Fruit fly (Drosophila melanogaster) Kc167 (cell line): ENCODE results near the gene Spn28Dc.

ENCODE experiments used
- Myc ChIP-seq: fragments of >200 bp; optimal IDR thresholded peaks from 2 replicates; lab custom pipeline; 2017; ENCODE audit warnings: missing external identifiers
- h ChIP-seq: fragments of >200 bp; optimal IDR thresholded peaks from 3 replicates; lab custom pipeline; 2018; ENCODE audit warnings: missing external identifiers
- insv ChIP-seq: fragments of >200 bp; optimal IDR thresholded peaks from 3 replicates; lab custom pipeline; 2018; ENCODE audit warnings: missing external identifiers
- psq ChIP-seq: fragments of >200 bp; optimal IDR thresholded peaks from 2 replicates; lab custom pipeline; 2017; ENCODE audit warnings: missing external identifiers
- ttk ChIP-seq: sonication (Bioruptor generic); optimal IDR thresholded peaks from 2 replicates; lab custom pipeline; 2017; ENCODE audit warnings: missing external identifiers

DNA sequence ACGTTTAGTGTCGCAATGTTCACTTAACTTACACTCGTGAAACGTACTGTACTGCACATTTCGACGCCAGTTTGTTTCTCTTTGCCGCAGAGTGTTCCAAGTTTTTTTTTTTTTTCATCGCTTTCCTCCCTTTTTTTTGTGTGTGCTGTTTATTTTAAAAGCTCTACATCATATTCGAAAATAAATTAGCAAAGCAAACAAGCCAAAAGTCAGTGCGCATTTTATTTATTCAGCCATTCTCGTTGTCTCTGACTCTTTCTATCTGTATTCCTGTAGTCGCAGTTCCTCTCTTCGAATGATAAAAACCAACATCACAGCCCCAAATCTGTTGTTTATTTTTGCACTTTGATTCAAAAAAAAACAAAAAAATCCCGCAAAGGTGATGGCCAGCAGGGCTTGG is 52.4 kb downstream of the Spn28Dc start:
- TF ChIP-seq Myc = no peak
- TF ChIP-seq h = no peak
- TF ChIP-seq insv (lab: Kevin White, UChicago) = no peak
- TF ChIP-seq psq = no peak
- TF ChIP-seq ttk (lab: Kevin White, UChicago) = no peak
